Fruit fly (Drosophila melanogaster): ENCODE measurements around the gene hydra.
A peak's percentile ranks its signal among the peaks of the same experiment; 100 is the strongest.
"Not testable (repeated sequence)": the region's sequence is repeated elsewhere in the genome, so short reads cannot be mapped to it uniquely, and the experiment has no call there.

The hydra gene

dm6 chrX:20676963-20677362 is at the start of gene hydra:
hydra (minus strand) TSS chrX:20677063.
- not testable (repeated sequence) for TF ChIP-seq CTCF, CG8478 (optimal IDR thresholded peaks at IDR 0.05)

DNA sequence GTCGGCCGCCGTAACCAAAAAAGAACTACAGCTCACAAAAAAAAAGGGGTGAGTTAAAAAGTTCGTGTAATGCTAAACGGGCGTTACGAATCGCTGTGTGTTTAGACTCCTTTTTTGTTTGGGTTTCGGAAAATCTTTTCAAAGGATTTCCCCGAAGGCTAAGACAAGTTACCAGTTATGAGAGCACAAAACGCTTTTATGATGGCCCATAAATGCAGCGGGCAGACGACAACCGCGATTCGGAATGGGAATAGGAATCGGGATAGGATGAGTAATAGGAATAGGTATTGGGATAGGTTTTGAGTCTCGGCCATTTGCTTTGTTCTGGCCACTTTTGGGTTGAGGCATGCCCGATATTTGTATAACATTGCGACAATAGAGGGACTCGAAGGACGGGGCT is 47.6 kb upstream of the hydra start:
- TF ChIP-seq CG8478 (optimal IDR thresholded peaks at IDR 0.05) = no peak
- TF ChIP-seq CTCF (optimal IDR thresholded peaks at IDR 0.05) = no peak

DNA sequence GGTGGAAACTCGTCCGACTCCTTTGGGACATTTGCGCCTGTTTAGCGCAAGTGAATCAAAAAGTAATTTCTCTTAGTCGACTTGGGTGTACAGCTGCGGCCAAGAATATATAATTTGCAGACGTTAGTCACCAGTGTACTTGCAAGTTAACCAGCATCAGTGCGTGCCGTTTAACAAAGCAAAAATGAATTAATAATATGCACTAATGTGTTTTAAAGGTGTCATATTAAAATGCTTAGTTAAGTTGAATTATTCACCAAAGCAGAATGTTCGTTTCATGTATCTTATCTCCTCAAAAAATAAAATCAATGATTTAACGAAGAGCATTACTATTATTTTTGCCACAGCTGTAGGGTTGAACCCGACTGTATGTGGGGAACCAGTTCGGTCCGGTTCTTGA is 46.3 kb upstream of the hydra start:
- TF ChIP-seq CG8478 (optimal IDR thresholded peaks at IDR 0.05) = no peak
- TF ChIP-seq CTCF (optimal IDR thresholded peaks at IDR 0.05) = no peak

DNA sequence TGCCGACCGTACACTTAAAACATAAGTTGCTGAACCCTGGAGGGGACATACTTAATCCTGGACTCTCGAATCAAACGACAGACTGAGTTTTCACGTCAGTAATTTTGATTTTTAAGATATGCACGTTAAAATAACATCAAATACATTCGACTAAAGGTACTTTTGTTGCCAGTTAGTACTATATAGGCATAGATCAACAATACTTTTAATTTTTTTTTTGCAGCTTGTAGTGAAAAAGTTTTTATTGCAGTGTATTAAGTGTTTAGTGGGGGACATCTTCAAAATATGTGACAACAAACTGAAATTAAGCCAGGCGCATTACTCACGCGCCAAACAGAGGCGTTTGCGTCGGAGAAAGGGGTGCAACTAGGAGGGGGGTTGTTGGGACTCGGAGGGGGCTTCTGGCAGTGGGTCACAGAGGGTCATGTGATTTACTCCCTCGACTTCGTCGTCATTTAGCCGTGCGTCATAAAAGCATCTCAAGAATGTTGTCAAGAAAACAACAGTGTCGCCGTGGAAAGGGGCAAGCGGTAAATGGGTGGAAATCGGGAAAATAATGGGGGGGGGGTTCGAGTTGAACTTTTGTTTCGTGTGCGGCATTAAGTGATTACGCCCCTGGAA is 45.0 kb upstream of the hydra start:
- TF ChIP-seq CG8478 (optimal IDR thresholded peaks at IDR 0.05) (no peak), CTCF (optimal IDR thresholded peaks at IDR 0.05) (no peak)

dm6 chrX:20717461-20717860 is 40.6 kb upstream of the hydra start:
- no peak for TF ChIP-seq CG8478 (optimal IDR thresholded peaks at IDR 0.05)

dm6 chrX:20713317-20713716 is 36.5 kb upstream of the hydra start:
- TF ChIP-seq CTCF (optimal IDR thresholded peaks at IDR 0.05) (no peak), CG8478 (optimal IDR thresholded peaks at IDR 0.05) (no peak)

- TF ChIP-seq CG8478 (optimal IDR thresholded peaks at IDR 0.05) (no peak), CTCF (optimal IDR thresholded peaks at IDR 0.05) (no peak)
Observed at dm6 chrX:20709682-20710081, 32.8 kb upstream of the hydra start.

dm6 chrX:20704337-20704736 is 27.5 kb upstream of the hydra start:
- TF ChIP-seq CTCF (optimal IDR thresholded peaks at IDR 0.05) = no peak
- no peak for TF ChIP-seq CG8478 (optimal IDR thresholded peaks at IDR 0.05)

dm6 chrX:20702904-20703303 is 26.0 kb upstream of the hydra start:
- TF ChIP-seq CG8478 (optimal IDR thresholded peaks at IDR 0.05) (no peak), CTCF (optimal IDR thresholded peaks at IDR 0.05) (no peak)

DNA sequence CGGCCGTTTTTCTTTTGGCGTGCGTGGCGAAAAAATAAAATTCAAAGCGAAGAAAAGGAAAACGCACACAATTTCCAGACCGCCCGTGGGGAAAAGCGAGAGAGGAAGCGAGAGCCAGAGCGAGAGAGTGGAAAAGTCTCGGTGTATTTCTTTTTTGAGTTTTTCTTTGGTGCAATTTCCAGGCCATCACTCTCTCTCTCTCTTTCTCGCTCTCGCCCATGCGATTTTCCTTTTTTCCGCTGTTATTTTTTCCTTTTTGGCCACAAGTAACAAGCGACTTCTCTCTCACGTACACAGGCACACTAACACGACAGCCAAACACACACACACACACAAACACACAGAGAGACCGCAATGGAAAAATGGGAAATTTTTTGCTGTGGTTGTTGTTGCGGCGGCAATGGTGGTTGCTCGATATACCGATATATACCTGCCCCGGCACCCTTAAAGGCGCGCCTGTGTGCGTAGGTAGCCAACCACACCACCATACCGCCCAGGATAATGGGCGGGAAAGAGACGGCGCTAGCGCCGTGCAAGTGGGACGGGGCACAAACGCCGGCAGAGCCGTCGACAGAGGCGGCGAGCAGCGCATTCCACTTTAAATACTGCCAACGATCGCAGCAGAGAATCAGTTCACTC is 17.1 kb upstream of the hydra start:
- no peak for TF ChIP-seq CTCF (optimal IDR thresholded peaks at IDR 0.05)
- no peak for TF ChIP-seq CG8478 (optimal IDR thresholded peaks at IDR 0.05)

DNA sequence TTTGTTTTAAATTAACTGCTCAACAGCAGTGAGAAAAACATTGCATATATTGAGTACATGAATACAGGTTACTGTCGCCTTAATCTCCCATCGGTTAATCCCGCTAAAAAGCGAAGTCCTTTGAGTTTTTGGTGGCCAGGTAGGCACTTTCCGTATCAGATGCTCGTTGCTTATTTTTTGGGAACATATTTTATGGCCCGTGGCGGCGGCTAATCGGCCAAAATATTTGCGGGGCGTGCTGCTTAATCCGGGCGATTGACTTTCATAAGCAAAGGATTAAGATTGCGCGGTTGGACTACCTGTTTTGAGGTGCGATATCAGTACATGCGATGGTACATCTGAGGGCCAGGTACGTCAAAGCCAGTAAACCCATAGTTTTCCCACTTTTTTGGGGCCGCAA is 14.3 kb upstream of the hydra start:
- no peak for TF ChIP-seq CG8478 (optimal IDR thresholded peaks at IDR 0.05)
- no peak for TF ChIP-seq CTCF (optimal IDR thresholded peaks at IDR 0.05)

- no peak for TF ChIP-seq CG8478 (optimal IDR thresholded peaks at IDR 0.05)
- TF ChIP-seq CTCF (optimal IDR thresholded peaks at IDR 0.05) = peak in 1 of 2 experiments; percentile 8
Observed at dm6 chrX:20690454-20690853, 13.6 kb upstream of the hydra start, which contains the start of gene run. run (plus strand) TSS chrX:20690670.

DNA sequence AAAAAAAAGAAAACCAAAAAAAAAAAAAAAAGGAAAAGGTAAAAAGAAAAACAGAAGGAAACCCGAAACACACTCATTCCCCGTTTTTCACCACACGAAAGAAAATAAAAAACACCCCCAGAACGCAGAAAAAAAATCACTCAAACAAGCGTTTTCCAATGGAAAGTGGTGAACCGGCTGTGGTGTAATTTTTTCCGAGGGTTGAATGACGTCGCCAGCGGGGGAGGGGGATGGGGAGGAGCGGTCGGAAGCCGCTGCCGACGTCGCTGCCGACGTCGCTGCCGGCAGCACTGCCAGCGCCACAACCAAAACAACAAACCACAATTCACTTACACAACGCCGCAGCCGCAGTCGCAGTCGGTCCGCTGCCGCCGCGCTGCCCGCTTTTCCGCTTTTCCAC is 12.6 kb upstream of the hydra start:
- TF ChIP-seq CG8478 (optimal IDR thresholded peaks at IDR 0.05) = no peak
- TF ChIP-seq CTCF (optimal IDR thresholded peaks at IDR 0.05) = no peak

- TF ChIP-seq CG8478 (optimal IDR thresholded peaks at IDR 0.05) = no peak
- no peak for TF ChIP-seq CTCF (optimal IDR thresholded peaks at IDR 0.05)
Observed at dm6 chrX:20687252-20687651, 10.4 kb upstream of the hydra start.

DNA sequence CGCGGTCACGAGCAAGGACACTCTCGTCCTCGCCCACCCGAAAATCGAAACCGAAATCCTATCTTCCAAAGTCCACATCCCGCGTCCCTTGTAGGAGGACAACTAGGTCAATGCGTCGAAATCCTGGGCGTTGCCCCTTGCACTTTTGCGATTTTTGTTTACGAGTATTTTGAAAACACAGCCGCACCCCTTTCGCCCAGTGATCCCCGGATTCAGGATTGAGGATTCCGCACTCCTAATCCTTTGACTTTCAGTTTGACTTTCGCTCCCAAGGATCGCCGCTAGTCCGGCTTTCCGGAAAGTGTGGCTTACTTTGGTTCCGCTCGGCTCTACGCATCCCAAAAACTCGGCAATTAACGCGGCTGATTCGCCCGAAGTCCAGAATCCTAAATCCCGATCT is 3.5 kb upstream of the hydra start:
- TF ChIP-seq CTCF (optimal IDR thresholded peaks at IDR 0.05) (no peak), CG8478 (optimal IDR thresholded peaks at IDR 0.05) (no peak)

DNA sequence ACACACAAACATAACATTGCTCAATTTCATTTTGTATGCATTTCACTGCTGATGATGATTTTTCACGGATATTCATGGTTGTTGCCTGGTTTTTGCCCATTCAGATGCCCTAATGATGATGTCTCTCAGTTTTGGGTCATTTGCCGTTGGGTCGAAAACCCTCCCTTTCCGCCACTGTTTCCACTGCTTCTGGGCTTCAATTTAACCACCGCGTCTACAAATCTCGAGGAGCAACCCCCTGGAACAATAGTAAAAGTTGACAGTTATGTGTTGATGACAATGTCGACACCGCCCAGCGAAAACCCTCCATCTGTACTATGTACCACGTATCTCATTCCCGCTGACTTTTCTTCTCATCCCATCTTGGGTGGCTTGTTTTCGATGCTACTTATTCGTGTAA is 10.5 kb downstream of the hydra start:
- TF ChIP-seq CG8478 (optimal IDR thresholded peaks at IDR 0.05) (no peak), CTCF (optimal IDR thresholded peaks at IDR 0.05) (no peak)
